Worm (Caenorhabditis elegans) whole organism, early embryonic: Measurements from ENCODE around the gene C16D2.3.

Source experiments
- B0310.2 ChIP-seq: sonication (generic microtip); optimal IDR thresholded peaks from 2 replicates; lab custom pipeline; 2016; ENCODE audit warnings: mild to moderate bottlenecking, missing genetic modification characterization, missing compliant biosample characterization
- F13C5.2 ChIP-seq: sonication (generic microtip); optimal IDR thresholded peaks from 2 replicates; lab custom pipeline; 2017; ENCODE audit warnings: mild to moderate bottlenecking, missing genetic modification characterization, inconsistent platforms, missing compliant biosample characterization
- aly-1 ChIP-seq: sonication (generic microtip); optimal IDR thresholded peaks from 2 replicates; lab custom pipeline; 2016; ENCODE audit warnings: missing genetic modification characterization, missing compliant biosample characterization
- ama-1 ChIP-seq: fragments of 150-350 bp; optimal IDR thresholded peaks from 2 replicates; lab custom pipeline; 2014
- ceh-13 ChIP-seq: fragments of 200-800 bp; sonication (Bioruptor generic); optimal IDR thresholded peaks from 2 replicates; lab custom pipeline; 2018; ENCODE audit warnings: mild to moderate bottlenecking, missing genetic modification characterization, missing compliant biosample characterization
- ceh-36 ChIP-seq: sonication (generic microtip); optimal IDR thresholded peaks from 2 replicates; lab custom pipeline; 2016; ENCODE audit warnings: missing genetic modification characterization, inconsistent platforms, missing compliant biosample characterization
- ets-7 ChIP-seq: sonication (generic microtip); optimal IDR thresholded peaks from 2 replicates; lab custom pipeline; 2016; ENCODE audit warnings: missing genotype, missing genetic modification characterization, missing compliant biosample characterization
- flt-1 ChIP-seq: fragments of 200-800 bp; sonication (Bioruptor generic); IDR thresholded peaks from 2 replicates; pipeline ENCODE4 v1.3.6; 2022; ENCODE audit warnings: missing genetic modification characterization, missing compliant biosample characterization
- hmbx-1 ChIP-seq: sonication (generic microtip); optimal IDR thresholded peaks from 2 replicates; lab custom pipeline; 2016; ENCODE audit warnings: mild to moderate bottlenecking, missing genetic modification characterization, missing compliant biosample characterization
- hmg-4 ChIP-seq: fragments of 200-800 bp; sonication (Bioruptor generic); optimal IDR thresholded peaks from 2 replicates; lab custom pipeline; 2018; ENCODE audit warnings: mild to moderate bottlenecking, missing genetic modification characterization, missing compliant biosample characterization
- hnd-1 ChIP-seq: sonication (generic microtip); optimal IDR thresholded peaks from 2 replicates; lab custom pipeline; 2016; ENCODE audit warnings: missing genetic modification characterization, missing compliant biosample characterization
- pes-1 ChIP-seq: fragments of 200-800 bp; sonication (Bioruptor generic); IDR thresholded peaks from 2 replicates; pipeline ENCODE4 v1.3.6; 2022; ENCODE audit warnings: missing genetic modification reagents, missing genetic modification characterization, missing compliant biosample characterization
- scrt-1 ChIP-seq: fragments of 200-800 bp; sonication (Bioruptor generic); IDR thresholded peaks from 2 replicates; pipeline ENCODE4 v1.3.6; 2022; ENCODE audit warnings: missing genetic modification characterization, missing compliant biosample characterization
- sea-1 ChIP-seq: fragments of 200-800 bp; sonication (Bioruptor generic); conservative IDR thresholded peaks from 2 replicates; pipeline ENCODE4 v1.3.6; 2022; ENCODE audit warnings: missing genetic modification characterization, missing compliant biosample characterization
- tbx-11 ChIP-seq: fragments of 200-800 bp; sonication (Bioruptor generic); IDR thresholded peaks from 2 replicates; pipeline ENCODE4 v1.3.6; 2022; ENCODE audit warnings: missing genetic modification characterization, missing compliant biosample characterization
- tbx-37 ChIP-seq: fragments of 200-800 bp; sonication (Bioruptor generic); conservative IDR thresholded peaks from 2 replicates; pipeline ENCODE4 v1.3.6; 2022; ENCODE audit warnings: missing genetic modification reagents, missing genetic modification characterization, missing compliant biosample characterization
- tra-4 ChIP-seq: sonication (generic microtip); optimal IDR thresholded peaks from 2 replicates; lab custom pipeline; 2017; ENCODE audit warnings: missing genetic modification characterization, missing compliant biosample characterization

Gene C16D2.3

ce11 chrII:9113759-9114158 is 24.1 kb upstream of the C16D2.3 start:
- TF ChIP-seq hmbx-1 = no peak
- no peak for TF ChIP-seq ama-1 (lab: Kevin White, UChicago)
- TF ChIP-seq tbx-11 (GFP tag; lab: Robert Waterston, UW) = no peak
- TF ChIP-seq flt-1 = no peak
- TF ChIP-seq F13C5.2 (tag; lab: Kevin White, UChicago) = no peak

ce11 chrII:9114972-9115371 is 22.9 kb upstream of the C16D2.3 start:
- TF ChIP-seq B0310.2 (tag; lab: Kevin White, UChicago) (no peak), hmbx-1 (no peak), hmg-4 (GFP tag; lab: Kevin White, UChicago) (no peak), pes-1 (GFP tag; lab: Robert Waterston, UW) (no peak), tbx-11 (GFP tag; lab: Robert Waterston, UW) (no peak)

- TF ChIP-seq hmg-4 (GFP tag; lab: Kevin White, UChicago) (no peak), aly-1 (tag; lab: Kevin White, UChicago) (no peak), tbx-37 (GFP tag; lab: Robert Waterston, UW) (no peak)
Measured at ce11 chrII:9115644-9116043, 22.3 kb upstream of the C16D2.3 start.

- TF ChIP-seq F13C5.2 (tag; lab: Kevin White, UChicago) (no peak), ama-1 (lab: Kevin White, UChicago) (no peak), ceh-36 (no peak), tbx-37 (GFP tag; lab: Robert Waterston, UW) (no peak)
Measured at ce11 chrII:9116404-9116803, 21.5 kb upstream of the C16D2.3 start.

ce11 chrII:9117789-9118242 is 20.1 kb upstream of the C16D2.3 start:
- TF ChIP-seq hmg-4 (GFP tag; lab: Kevin White, UChicago) (no peak), aly-1 (tag; lab: Kevin White, UChicago) (no peak), tbx-11 (GFP tag; lab: Robert Waterston, UW) (no peak), sea-1 (GFP tag; lab: Robert Waterston, UW) (no peak), hnd-1 (tag; lab: Kevin White, UChicago) (no peak), B0310.2 (tag; lab: Kevin White, UChicago) (no peak), ceh-36 (no peak), ama-1 (lab: Kevin White, UChicago) (no peak), ceh-13 (GFP tag; lab: Kevin White, UChicago) (no peak), flt-1 (no peak), pes-1 (GFP tag; lab: Robert Waterston, UW) (no peak)

- TF ChIP-seq ama-1 (lab: Kevin White, UChicago) = no peak
Measured at ce11 chrII:9120329-9120728, 17.6 kb upstream of the C16D2.3 start.

- no peak for TF ChIP-seq scrt-1 (GFP tag; lab: Robert Waterston, UW)
- no peak for TF ChIP-seq hnd-1 (tag; lab: Kevin White, UChicago)
- no peak for TF ChIP-seq hmbx-1
- TF ChIP-seq tra-4 (tag; lab: Kevin White, UChicago) = no peak
- no peak for TF ChIP-seq ama-1 (lab: Kevin White, UChicago)
- no peak for TF ChIP-seq aly-1 (tag; lab: Kevin White, UChicago)
- TF ChIP-seq F13C5.2 (tag; lab: Kevin White, UChicago) = no peak
- TF ChIP-seq B0310.2 (tag; lab: Kevin White, UChicago) = no peak
- no peak for TF ChIP-seq ets-7 (tag; lab: Kevin White, UChicago)
- TF ChIP-seq sea-1 (GFP tag; lab: Robert Waterston, UW) = no peak
- TF ChIP-seq flt-1 = no peak
Measured at ce11 chrII:9120813-9121554, 16.9 kb upstream of the C16D2.3 start.

ce11 chrII:9124353-9124752 is 13.6 kb upstream of the C16D2.3 start:
- TF ChIP-seq ets-7 (tag; lab: Kevin White, UChicago) (no peak), tbx-37 (GFP tag; lab: Robert Waterston, UW) (no peak), ama-1 (lab: Kevin White, UChicago) (no peak), ceh-13 (GFP tag; lab: Kevin White, UChicago) (no peak), scrt-1 (GFP tag; lab: Robert Waterston, UW) (no peak), pes-1 (GFP tag; lab: Robert Waterston, UW) (no peak), ceh-36 (no peak), tra-4 (tag; lab: Kevin White, UChicago) (no peak), sea-1 (GFP tag; lab: Robert Waterston, UW) (no peak), B0310.2 (tag; lab: Kevin White, UChicago) (no peak), F13C5.2 (tag; lab: Kevin White, UChicago) (no peak), hmg-4 (GFP tag; lab: Kevin White, UChicago) (no peak)

ce11 chrII:9125007-9125406 is 12.9 kb upstream of the C16D2.3 start:
- TF ChIP-seq flt-1 (no peak), ets-7 (tag; lab: Kevin White, UChicago) (no peak), F13C5.2 (tag; lab: Kevin White, UChicago) (no peak), hnd-1 (tag; lab: Kevin White, UChicago) (no peak), hmbx-1 (no peak), tbx-37 (GFP tag; lab: Robert Waterston, UW) (no peak), ceh-13 (GFP tag; lab: Kevin White, UChicago) (no peak), hmg-4 (GFP tag; lab: Kevin White, UChicago) (no peak), tra-4 (tag; lab: Kevin White, UChicago) (no peak), sea-1 (GFP tag; lab: Robert Waterston, UW) (no peak), tbx-11 (GFP tag; lab: Robert Waterston, UW) (no peak), ama-1 (lab: Kevin White, UChicago) (no peak)
